Worm (Caenorhabditis elegans): ENCODE data around the gene ttr-43.

The ttr-43 gene

ce11 chrV:12601835-12602234 lies 11.3 kb upstream of the ttr-43 start:
- TF ChIP-seq hmbx-1 (tag; optimal IDR thresholded peaks at IDR 0.05) = no peak
- no peak for TF ChIP-seq pes-1 (GFP tag; IDR thresholded peaks at IDR 0.05)
- no peak for TF ChIP-seq flt-1 (GFP tag; IDR thresholded peaks at IDR 0.05)
- no peak for TF ChIP-seq ceh-13 (GFP tag; optimal IDR thresholded peaks at IDR 0.05)

DNA sequence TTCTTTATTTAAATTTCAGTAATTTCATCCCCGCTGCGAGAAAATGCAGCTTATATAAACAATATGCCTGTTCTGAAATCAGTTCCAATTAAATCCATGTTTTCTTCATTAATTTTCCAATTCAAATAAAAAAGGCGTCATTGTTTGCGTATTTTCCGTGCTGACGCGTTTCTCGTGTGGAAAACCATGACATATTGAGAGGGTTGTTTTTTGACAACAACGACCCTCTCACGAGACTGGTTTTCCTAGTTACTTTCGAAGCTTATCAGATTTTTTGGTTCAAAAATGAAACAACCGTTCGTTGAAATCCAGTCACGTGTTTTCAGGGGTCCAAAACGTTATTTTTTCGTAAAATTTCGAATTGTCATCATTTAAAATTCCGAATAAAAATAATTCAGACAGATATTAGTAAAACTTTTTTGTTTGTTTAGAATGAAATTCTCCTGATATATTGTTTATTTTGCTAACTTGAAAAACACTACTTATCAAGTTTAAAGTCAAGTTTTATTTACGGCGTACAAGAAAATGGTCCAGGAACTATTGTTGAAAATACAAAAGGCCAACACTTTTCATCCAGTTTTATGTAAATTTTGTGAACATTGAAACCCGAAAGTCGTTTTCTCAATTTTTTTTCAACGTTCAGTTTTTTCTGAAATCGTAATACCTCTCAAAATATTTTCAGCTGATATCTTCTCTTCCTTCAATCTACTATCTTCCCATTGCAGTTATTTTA lies 9.2 kb upstream of the ttr-43 start, which contains the start of gene C14C10.5:
TSS of gene C14C10.5 (plus strand) at position 683 of the 733 bp plus-strand sequence.
- TF ChIP-seq ama-1 (optimal IDR thresholded peaks at IDR 0.05) (no peak), hnd-1 (tag; optimal IDR thresholded peaks at IDR 0.05) (no peak), tra-4 (tag; optimal IDR thresholded peaks at IDR 0.05) (no peak), B0310.2 (tag; optimal IDR thresholded peaks at IDR 0.05) (no peak), ceh-13 (GFP tag; optimal IDR thresholded peaks at IDR 0.05) (no peak), hmbx-1 (tag; optimal IDR thresholded peaks at IDR 0.05) (no peak)

DNA sequence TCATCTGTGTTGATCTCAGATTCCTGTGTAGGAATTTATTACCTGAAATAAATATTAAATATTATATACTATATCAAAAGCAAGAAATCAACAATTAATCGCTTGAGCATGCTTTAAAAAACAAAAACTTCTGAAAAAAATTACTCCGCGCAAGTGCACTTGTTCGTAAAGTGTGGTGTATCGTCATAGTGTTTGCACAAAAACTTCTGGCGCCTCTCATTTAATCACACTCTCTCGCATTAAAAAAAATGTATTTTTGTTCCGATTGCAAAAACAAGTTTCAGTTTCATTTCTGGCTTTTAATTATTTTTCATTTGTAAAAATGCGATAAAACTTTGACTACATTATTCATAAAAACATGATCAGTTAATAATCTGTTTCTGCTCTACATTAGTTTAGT lies 8.6 kb upstream of the ttr-43 start, which contains the start of the genes C14C10.10 and ril-2:
TSS of gene C14C10.10 (minus strand) at position 19 of the 400 bp plus-strand sequence.
TSS of gene ril-2 (minus strand) at position 48 of the 400 bp plus-strand sequence.
- TF ChIP-seq ceh-13 (GFP tag; optimal IDR thresholded peaks at IDR 0.05) (no peak), ets-7 (tag; optimal IDR thresholded peaks at IDR 0.05) (no peak), hnd-1 (tag; optimal IDR thresholded peaks at IDR 0.05) (no peak), tra-4 (tag; optimal IDR thresholded peaks at IDR 0.05) (no peak), tbx-37 (GFP tag; conservative IDR thresholded peaks at IDR 0.05) (no peak), hmg-4 (GFP tag; optimal IDR thresholded peaks at IDR 0.05) (no peak), ama-1 (optimal IDR thresholded peaks at IDR 0.05) (no peak), sea-1 (GFP tag; conservative IDR thresholded peaks at IDR 0.05) (no peak)

- TF ChIP-seq scrt-1 (GFP tag; IDR thresholded peaks at IDR 0.05) (peak; percentile 71), F13C5.2 (tag; optimal IDR thresholded peaks at IDR 0.05) (peak; percentile 85), hmg-4 (GFP tag; optimal IDR thresholded peaks at IDR 0.05) (peak; percentile 90), ceh-36 (tag; optimal IDR thresholded peaks at IDR 0.05) (peak; percentile 45), hmbx-1 (tag; optimal IDR thresholded peaks at IDR 0.05) (peak; percentile 43), ama-1 (optimal IDR thresholded peaks at IDR 0.05) (no peak), aly-1 (tag; optimal IDR thresholded peaks at IDR 0.05) (peak; percentile 80), hnd-1 (tag; optimal IDR thresholded peaks at IDR 0.05) (peak; percentile 30), flt-1 (GFP tag; IDR thresholded peaks at IDR 0.05) (peak; percentile 76), tbx-11 (GFP tag; IDR thresholded peaks at IDR 0.05) (no peak), pes-1 (GFP tag; IDR thresholded peaks at IDR 0.05) (no peak; the same call in 1 of the 2 replicates), ets-7 (tag; optimal IDR thresholded peaks at IDR 0.05) (peak; percentile 19), ceh-13 (GFP tag; optimal IDR thresholded peaks at IDR 0.05) (peak; percentile 62), tbx-37 (GFP tag; conservative IDR thresholded peaks at IDR 0.05) (peak; percentile 47), B0310.2 (tag; optimal IDR thresholded peaks at IDR 0.05) (peak; percentile 42), tra-4 (tag; optimal IDR thresholded peaks at IDR 0.05) (peak; percentile 65), sea-1 (GFP tag; conservative IDR thresholded peaks at IDR 0.05) (peak; percentile 77)
Observed at ce11 chrV:12596795-12597194, 6.3 kb upstream of the ttr-43 start.

ce11 chrV:12596196-12596595 lies 5.7 kb upstream of the ttr-43 start, which contains the start of gene mma-1:
mma-1 (minus strand) TSS chrV:12596296.
- TF ChIP-seq flt-1 (GFP tag; IDR thresholded peaks at IDR 0.05) (no peak), B0310.2 (tag; optimal IDR thresholded peaks at IDR 0.05) (no peak), ceh-13 (GFP tag; optimal IDR thresholded peaks at IDR 0.05) (no peak), sea-1 (GFP tag; conservative IDR thresholded peaks at IDR 0.05) (no peak), ceh-36 (tag; optimal IDR thresholded peaks at IDR 0.05) (no peak), pes-1 (GFP tag; IDR thresholded peaks at IDR 0.05) (no peak), F13C5.2 (tag; optimal IDR thresholded peaks at IDR 0.05) (no peak), hnd-1 (tag; optimal IDR thresholded peaks at IDR 0.05) (no peak), hmg-4 (GFP tag; optimal IDR thresholded peaks at IDR 0.05) (no peak), ets-7 (tag; optimal IDR thresholded peaks at IDR 0.05) (no peak), tbx-11 (GFP tag; IDR thresholded peaks at IDR 0.05) (no peak), tbx-37 (GFP tag; conservative IDR thresholded peaks at IDR 0.05) (no peak)

ce11 chrV:12592379-12592778 lies 1.9 kb upstream of the ttr-43 start, which contains the start of gene C14C10.2:
C14C10.2 (minus strand) TSS chrV:12592479.
- TF ChIP-seq scrt-1 (GFP tag; IDR thresholded peaks at IDR 0.05) (no peak), hmg-4 (GFP tag; optimal IDR thresholded peaks at IDR 0.05) (no peak), tra-4 (tag; optimal IDR thresholded peaks at IDR 0.05) (no peak), tbx-11 (GFP tag; IDR thresholded peaks at IDR 0.05) (no peak), ceh-36 (tag; optimal IDR thresholded peaks at IDR 0.05) (no peak), F13C5.2 (tag; optimal IDR thresholded peaks at IDR 0.05) (no peak), flt-1 (GFP tag; IDR thresholded peaks at IDR 0.05) (no peak), sea-1 (GFP tag; conservative IDR thresholded peaks at IDR 0.05) (no peak)

DNA sequence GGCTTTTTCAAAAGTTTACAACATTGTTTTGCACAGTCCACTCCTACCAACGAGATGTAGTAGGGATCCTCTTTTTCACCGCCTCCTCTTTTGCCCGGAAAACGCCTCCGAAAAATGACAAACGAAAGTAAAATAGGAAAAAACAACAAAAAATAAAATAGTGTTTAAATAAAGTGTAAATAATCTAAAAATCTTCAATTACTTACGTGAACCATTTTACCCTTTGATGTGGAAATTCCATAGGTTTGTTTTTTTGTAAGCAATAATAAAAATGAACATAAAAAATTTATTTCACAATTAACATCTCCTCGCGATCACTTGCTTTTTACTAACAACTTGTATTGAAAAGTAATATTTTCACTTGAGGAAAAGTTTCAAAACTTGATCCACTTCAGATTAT lies 2.5 kb downstream of the ttr-43 start, which contains the start of gene C14C10.1:
TSS of gene C14C10.1 (plus strand) at position 301 of the 400 bp plus-strand sequence.
- TF ChIP-seq pes-1 (GFP tag; IDR thresholded peaks at IDR 0.05) = no peak

DNA sequence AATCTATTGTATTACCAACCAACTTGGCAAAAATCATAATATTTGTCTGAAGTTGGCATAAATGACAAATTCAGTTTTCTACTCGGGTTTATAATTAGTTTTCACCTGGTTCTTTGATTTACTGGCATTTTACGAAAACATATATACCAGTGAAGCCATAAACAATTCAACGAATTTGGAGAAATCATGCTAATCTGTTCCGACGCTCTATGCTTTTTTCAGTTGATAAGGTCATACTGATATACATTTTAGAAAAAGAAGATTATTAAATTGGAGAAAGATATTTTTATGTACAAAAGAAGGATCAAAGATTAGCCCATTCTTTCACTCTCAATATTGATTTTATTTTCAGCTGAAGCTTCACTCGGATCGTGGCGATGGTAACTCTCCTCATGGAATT lies 3.7 kb downstream of the ttr-43 start:
- TF ChIP-seq flt-1 (GFP tag; IDR thresholded peaks at IDR 0.05) = no peak
- no peak for TF ChIP-seq hmbx-1 (tag; optimal IDR thresholded peaks at IDR 0.05)
- TF ChIP-seq pes-1 (GFP tag; IDR thresholded peaks at IDR 0.05) = no peak
- TF ChIP-seq scrt-1 (GFP tag; IDR thresholded peaks at IDR 0.05) = no peak
- TF ChIP-seq ceh-36 (tag; optimal IDR thresholded peaks at IDR 0.05) = no peak
- TF ChIP-seq B0310.2 (tag; optimal IDR thresholded peaks at IDR 0.05) = no peak
- no peak for TF ChIP-seq hnd-1 (tag; optimal IDR thresholded peaks at IDR 0.05)
- TF ChIP-seq ama-1 (optimal IDR thresholded peaks at IDR 0.05) = no peak
- TF ChIP-seq aly-1 (tag; optimal IDR thresholded peaks at IDR 0.05) = no peak
- no peak for TF ChIP-seq F13C5.2 (tag; optimal IDR thresholded peaks at IDR 0.05)
- no peak for TF ChIP-seq ceh-13 (GFP tag; optimal IDR thresholded peaks at IDR 0.05)
- TF ChIP-seq tbx-11 (GFP tag; IDR thresholded peaks at IDR 0.05) = no peak
- no peak for TF ChIP-seq hmg-4 (GFP tag; optimal IDR thresholded peaks at IDR 0.05)
- no peak for TF ChIP-seq ets-7 (tag; optimal IDR thresholded peaks at IDR 0.05)
- TF ChIP-seq sea-1 (GFP tag; conservative IDR thresholded peaks at IDR 0.05) = no peak
- no peak for TF ChIP-seq tra-4 (tag; optimal IDR thresholded peaks at IDR 0.05)
- no peak for TF ChIP-seq tbx-37 (GFP tag; conservative IDR thresholded peaks at IDR 0.05)

All from whole organism, early embryonic.